Fruit fly (Drosophila melanogaster) whole organism, prepupa: ENCODE measurements around the gene CG10508.

Experiments
- Blimp-1 ChIP-seq: fragments of 200-800 bp; sonication (Bioruptor generic); optimal IDR thresholded peaks from 3 replicates; lab custom pipeline; 2017; ENCODE audit warnings: missing biosample characterization, missing genetic modification characterization, mild to moderate bottlenecking, moderate library complexity, missing genetic modification reagents
- CG10631 ChIP-seq: fragments of 200-800 bp; sonication (Bioruptor generic); optimal IDR thresholded peaks from 2 replicates; lab custom pipeline; 2016; ENCODE audit warnings: missing biosample characterization, missing genetic modification characterization
- CG10669 ChIP-seq: fragments of 200-800 bp; sonication (Bioruptor generic); optimal IDR thresholded peaks from 3 replicates; lab custom pipeline; 2018; ENCODE audit warnings: missing biosample characterization, mild to moderate bottlenecking, missing genetic modification characterization, moderate library complexity
- CG11294 ChIP-seq: fragments of 200-800 bp; sonication (Bioruptor generic); IDR thresholded peaks from 2 replicates; pipeline ENCODE4 v1.3.6; 2022; ENCODE audit warnings: missing biosample characterization, missing genetic modification characterization
- CG11762 ChIP-seq: fragments of 200-800 bp; sonication (Bioruptor generic); optimal IDR thresholded peaks from 3 replicates; lab custom pipeline; 2016; ENCODE audit warnings: missing biosample characterization, missing genetic modification characterization; ENCODE audit not compliant: insufficient read depth
- CG11902 ChIP-seq: fragments of 200-800 bp; sonication (Bioruptor generic); optimal IDR thresholded peaks from 3 replicates; lab custom pipeline; 2016; ENCODE audit warnings: missing biosample characterization, missing genetic modification characterization
- CG15336 ChIP-seq: fragments of 200-800 bp; sonication (Bioruptor generic); IDR thresholded peaks from 2 replicates; pipeline ENCODE4 v1.3.6; 2022; ENCODE audit warnings: missing biosample characterization, missing genetic modification characterization
- CG1621 ChIP-seq: fragments of 200-800 bp; sonication (Bioruptor generic); optimal IDR thresholded peaks from 3 replicates; lab custom pipeline; 2018; ENCODE audit warnings: missing biosample characterization, mild to moderate bottlenecking, missing genetic modification characterization
- CG16779 ChIP-seq: fragments of 200-800 bp; sonication (Bioruptor generic); optimal IDR thresholded peaks from 3 replicates; lab custom pipeline; 2017; ENCODE audit warnings: missing biosample characterization, mild to moderate bottlenecking, missing genetic modification characterization
- CG3032 ChIP-seq: fragments of 200-800 bp; optimal IDR thresholded peaks from 2 replicates; lab custom pipeline; 2019; ENCODE audit warnings: missing biosample characterization, mild to moderate bottlenecking, missing genetic modification characterization, moderate library complexity
- CG31627 ChIP-seq: fragments of 200-800 bp; sonication (Bioruptor generic); optimal IDR thresholded peaks from 3 replicates; lab custom pipeline; 2016; ENCODE audit warnings: missing biosample characterization, missing genetic modification characterization
- CG32006 ChIP-seq: fragments of 200-800 bp; sonication (Bioruptor generic); optimal IDR thresholded peaks from 3 replicates; lab custom pipeline; 2017; ENCODE audit warnings: missing biosample characterization, mild to moderate bottlenecking, missing genetic modification characterization
- CG34406 ChIP-seq: fragments of 200-800 bp; sonication (Bioruptor generic); optimal IDR thresholded peaks from 3 replicates; lab custom pipeline; 2016; ENCODE audit warnings: missing biosample characterization, missing genetic modification characterization
- CG3919 ChIP-seq: fragments of 200-800 bp; sonication (Bioruptor generic); optimal IDR thresholded peaks from 3 replicates; lab custom pipeline; 2016; ENCODE audit warnings: missing biosample characterization, missing genetic modification characterization
- CG6163 ChIP-seq: fragments of 200-800 bp; sonication (Bioruptor generic); IDR thresholded peaks from 3 replicates; pipeline ENCODE4 v1.3.6; 2022; ENCODE audit warnings: missing biosample characterization, missing genetic modification characterization
- CG6276 ChIP-seq: fragments of 200-800 bp; sonication (Bioruptor generic); optimal IDR thresholded peaks from 2 replicates; lab custom pipeline; 2017; ENCODE audit warnings: missing biosample characterization, mild to moderate bottlenecking, missing genetic modification characterization
- CG6808 ChIP-seq: fragments of 200-800 bp; sonication (Bioruptor generic); optimal IDR thresholded peaks from 3 replicates; lab custom pipeline; 2017; ENCODE audit warnings: missing biosample characterization, missing genetic modification characterization, mild to moderate bottlenecking, moderate library complexity, missing genetic modification reagents
- CG7368 ChIP-seq: fragments of 200-800 bp; sonication (Bioruptor generic); optimal IDR thresholded peaks from 3 replicates; lab custom pipeline; 2016; ENCODE audit warnings: missing biosample characterization, missing genetic modification characterization
- CG8119 ChIP-seq: fragments of 200-800 bp; sonication (Bioruptor generic); IDR thresholded peaks from 3 replicates; pipeline ENCODE4 v1.3.6; 2022; ENCODE audit warnings: missing biosample characterization, missing genetic modification characterization
- CG8319 ChIP-seq: fragments of 200-800 bp; sonication (Bioruptor generic); optimal IDR thresholded peaks from 3 replicates; lab custom pipeline; 2016; ENCODE audit warnings: missing biosample characterization, missing genetic modification characterization
- CG8632 ChIP-seq: fragments of 200-800 bp; sonication (Bioruptor generic); optimal IDR thresholded peaks from 3 replicates; lab custom pipeline; 2016; ENCODE audit warnings: missing biosample characterization, missing genetic modification characterization
- CG9139 ChIP-seq: fragments of 200-800 bp; sonication (Bioruptor generic); optimal IDR thresholded peaks from 3 replicates; lab custom pipeline; 2017; ENCODE audit warnings: missing biosample characterization, mild to moderate bottlenecking, missing genetic modification characterization
- Eip75B ChIP-seq: fragments of 200-800 bp; sonication (Bioruptor generic); optimal IDR thresholded peaks from 3 replicates; lab custom pipeline; 2016; ENCODE audit warnings: missing biosample characterization, missing genetic modification characterization
- Eip78C ChIP-seq: fragments of 200-800 bp; sonication (Bioruptor generic); peaks from one replicate; lab custom pipeline; 2016; ENCODE audit warnings: missing biosample characterization, missing genetic modification characterization
- Ets21C ChIP-seq: fragments of 200-800 bp; sonication (Bioruptor generic); optimal IDR thresholded peaks from 3 replicates; lab custom pipeline; 2016; ENCODE audit warnings: missing biosample characterization, missing genetic modification characterization
- Ets96B ChIP-seq: fragments of 200-800 bp; optimal IDR thresholded peaks from 2 replicates; lab custom pipeline; 2019; ENCODE audit warnings: missing biosample characterization, mild to moderate bottlenecking, missing genetic modification characterization, moderate library complexity
- Gug ChIP-seq: fragments of 200-800 bp; sonication (Bioruptor generic); IDR thresholded peaks from 2 replicates; pipeline ENCODE4 v1.3.6; 2022; ENCODE audit warnings: missing biosample characterization, missing genetic modification characterization
- Hr38 ChIP-seq: sonication (Bioruptor generic); optimal IDR thresholded peaks from 2 replicates; lab custom pipeline; 2016; ENCODE audit warnings: missing biosample characterization, missing genetic modification characterization
- Hr39 ChIP-seq: fragments of 200-800 bp; sonication (Bioruptor generic); optimal IDR thresholded peaks from 2 replicates; lab custom pipeline; 2016; ENCODE audit warnings: missing biosample characterization, missing genetic modification characterization
- Hr4 ChIP-seq: fragments of 200-800 bp; sonication (Bioruptor generic); optimal IDR thresholded peaks from 3 replicates; lab custom pipeline; 2016; ENCODE audit warnings: missing biosample characterization, missing genetic modification characterization
- Lpt ChIP-seq: fragments of 200-800 bp; sonication (Bioruptor generic); optimal IDR thresholded peaks from 3 replicates; lab custom pipeline; 2016; ENCODE audit warnings: missing biosample characterization, missing genetic modification characterization
- Met ChIP-seq: fragments of 200-800 bp; sonication (Bioruptor generic); optimal IDR thresholded peaks from 3 replicates; lab custom pipeline; 2016; ENCODE audit warnings: missing biosample characterization, missing genetic modification characterization
- Smox ChIP-seq: fragments of 200-800 bp; sonication (Bioruptor generic); optimal IDR thresholded peaks from 3 replicates; lab custom pipeline; 2016; ENCODE audit warnings: missing biosample characterization, missing genetic modification characterization
- Sox102F ChIP-seq: fragments of 200-800 bp; sonication (Bioruptor generic); optimal IDR thresholded peaks from 2 replicates; lab custom pipeline; 2016; ENCODE audit warnings: missing biosample characterization, mild to moderate bottlenecking, missing genetic modification characterization
- Sox14 ChIP-seq: fragments of 200-800 bp; sonication (Bioruptor generic); optimal IDR thresholded peaks from 3 replicates; lab custom pipeline; 2016; ENCODE audit warnings: missing biosample characterization, missing genetic modification characterization
- Sox15 ChIP-seq: fragments of 200-800 bp; sonication (Bioruptor generic); optimal IDR thresholded peaks from 3 replicates; lab custom pipeline; 2016; ENCODE audit warnings: missing biosample characterization, missing genetic modification characterization
- acj6 ChIP-seq: fragments of 200-800 bp; sonication (Bioruptor generic); optimal IDR thresholded peaks from 3 replicates; lab custom pipeline; 2016; ENCODE audit warnings: missing biosample characterization, missing genetic modification characterization
- cyc ChIP-seq: fragments of 200-800 bp; sonication (Bioruptor generic); optimal IDR thresholded peaks from 3 replicates; lab custom pipeline; 2016; ENCODE audit warnings: missing biosample characterization, missing genetic modification characterization
- dac ChIP-seq: fragments of 200-800 bp; sonication (Bioruptor generic); optimal IDR thresholded peaks from 2 replicates; lab custom pipeline; 2017; ENCODE audit warnings: missing biosample characterization, mild to moderate bottlenecking, missing genetic modification characterization
- dsx ChIP-seq: fragments of 200-800 bp; optimal IDR thresholded peaks from 3 replicates; lab custom pipeline; 2019; ENCODE audit warnings: missing biosample characterization, mild to moderate bottlenecking, missing genetic modification characterization, moderate library complexity; ENCODE audit not compliant: poor library complexity, severe bottlenecking
- eg ChIP-seq: fragments of 200-800 bp; sonication (Bioruptor generic); IDR thresholded peaks from 3 replicates; pipeline ENCODE4 v1.3.6; 2022; ENCODE audit warnings: missing biosample characterization, missing genetic modification characterization
- esn ChIP-seq: fragments of 200-800 bp; sonication (Bioruptor generic); optimal IDR thresholded peaks from 2 replicates; lab custom pipeline; 2016; ENCODE audit warnings: missing biosample characterization, mild to moderate bottlenecking, missing genetic modification characterization, moderate library complexity
- fd59A ChIP-seq: fragments of 200-800 bp; sonication (Bioruptor generic); optimal IDR thresholded peaks from 2 replicates; lab custom pipeline; 2017; ENCODE audit warnings: missing biosample characterization, mild to moderate bottlenecking, missing genetic modification characterization, missing genetic modification reagents
- fd85E ChIP-seq: fragments of 200-800 bp; sonication (Bioruptor generic); optimal IDR thresholded peaks from 3 replicates; lab custom pipeline; 2016; ENCODE audit warnings: missing biosample characterization, missing genetic modification characterization
- fkh ChIP-seq: fragments of 200-800 bp; sonication (Bioruptor generic); optimal IDR thresholded peaks from 3 replicates; lab custom pipeline; 2017; ENCODE audit warnings: missing biosample characterization, mild to moderate bottlenecking, missing genetic modification characterization, moderate library complexity
- lz ChIP-seq: fragments of 200-800 bp; sonication (Bioruptor generic); optimal IDR thresholded peaks from 3 replicates; lab custom pipeline; 2016; ENCODE audit warnings: missing biosample characterization, missing genetic modification characterization
- net ChIP-seq: fragments of 200-800 bp; sonication (Bioruptor generic); optimal IDR thresholded peaks from 3 replicates; lab custom pipeline; 2016; ENCODE audit warnings: missing biosample characterization, missing genetic modification characterization
- salr ChIP-seq, 2 experiments: fragments of 200-800 bp; sonication (Bioruptor generic); optimal IDR thresholded peaks; 3 replicates each; lab custom pipeline; 2016 to 2018; ENCODE audit warnings: missing biosample characterization in 2 of 2, missing genetic modification characterization in 2 of 2, mild to moderate bottlenecking in 1 of 2
- spab ChIP-seq: fragments of 200-800 bp; sonication (Bioruptor generic); optimal IDR thresholded peaks from 2 replicates; lab custom pipeline; 2017; ENCODE audit warnings: missing biosample characterization, mild to moderate bottlenecking, missing genetic modification characterization, missing genetic modification reagents
- svp ChIP-seq: fragments of 200-800 bp; sonication (Bioruptor generic); peaks from one replicate; lab custom pipeline; 2016; ENCODE audit warnings: missing biosample characterization, missing genetic modification characterization
- topi ChIP-seq: fragments of 200-800 bp; sonication (Bioruptor generic); optimal IDR thresholded peaks from 3 replicates; lab custom pipeline; 2016; ENCODE audit warnings: missing biosample characterization, missing genetic modification characterization
- vri ChIP-seq: fragments of 200-800 bp; sonication (Bioruptor generic); optimal IDR thresholded peaks from 3 replicates; lab custom pipeline; 2016; ENCODE audit warnings: missing biosample characterization, mild to moderate bottlenecking, missing genetic modification characterization

Gene CG10508

DNA sequence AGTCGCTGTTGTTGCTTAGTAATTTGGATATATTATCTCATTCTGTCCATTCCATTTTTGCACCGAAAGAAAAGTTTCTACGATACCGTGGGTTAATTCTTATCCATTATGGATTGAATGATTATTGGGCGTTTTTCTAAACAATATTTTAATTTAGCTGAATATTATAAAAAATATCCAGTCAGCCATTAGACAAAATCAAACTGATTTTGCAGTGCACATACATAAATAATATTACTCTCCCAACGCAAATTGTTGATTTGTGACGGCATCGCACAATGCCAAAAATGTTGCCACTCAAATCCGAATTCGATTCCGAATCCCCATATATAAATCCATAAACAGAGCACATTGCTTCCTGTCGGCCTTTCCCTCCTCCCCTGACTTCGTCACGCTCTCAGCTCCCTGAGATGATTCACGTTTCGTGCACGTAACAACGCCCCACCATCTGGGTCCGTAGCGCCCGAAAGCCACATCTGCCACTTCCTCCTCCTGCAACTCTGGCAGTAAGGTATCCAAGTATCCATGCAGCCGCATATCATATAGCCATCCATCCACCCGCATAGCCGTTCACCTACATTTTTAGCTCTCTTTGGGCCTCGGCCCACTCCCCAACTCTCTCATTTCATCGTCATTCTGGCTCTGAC is 33.0 kb upstream of the CG10508 start:
- TF ChIP-seq eg (GFP tag; lab: Robert Waterston, UW) (peak; percentile 85), Sox14 (GFP tag; lab: Kevin White, UChicago) (peak; percentile 51), CG16779 (no peak), Eip78C (GFP tag; lab: Kevin White, UChicago) (peak; percentile 86), CG10631 (GFP tag; lab: Kevin White, UChicago) (peak; percentile 48), Sox102F (GFP tag; lab: Kevin White, UChicago) (peak; percentile 61), Hr4 (GFP tag; lab: Kevin White, UChicago) (peak; percentile 75), Ets21C (GFP tag; lab: Kevin White, UChicago) (no peak), net (GFP tag; lab: Kevin White, UChicago) (peak; percentile 69), CG11294 (peak; percentile 52; the same call in 1 of the 2 replicates), CG8119 (GFP tag; lab: Robert Waterston, UW) (peak; percentile 63), CG8632 (peak; percentile 47), Met (GFP tag; lab: Kevin White, UChicago) (peak; percentile 70), Smox (GFP tag; lab: Kevin White, UChicago) (peak; percentile 63), CG8319 (GFP tag; lab: Kevin White, UChicago) (no peak), CG6276 (GFP tag; lab: Kevin White, UChicago) (no peak), Gug (GFP tag; lab: Robert Waterston, UW) (peak; percentile 47), fd59A (GFP tag; lab: Kevin White, UChicago) (no peak), acj6 (GFP tag; lab: Kevin White, UChicago) (peak; percentile 71), CG3919 (GFP tag; lab: Kevin White, UChicago) (peak; percentile 64), topi (GFP tag; lab: Kevin White, UChicago) (peak; percentile 57), Lpt (GFP tag; lab: Kevin White, UChicago) (peak; percentile 12), esn (GFP tag; lab: Kevin White, UChicago) (peak; percentile 69), Sox15 (GFP tag; lab: Kevin White, UChicago) (no peak), CG31627 (GFP tag; lab: Kevin White, UChicago) (peak; percentile 60), svp (GFP tag; lab: Kevin White, UChicago) (peak; percentile 79), CG6808 (peak; percentile 14), CG9139 (GFP tag; lab: Kevin White, UChicago) (no peak), CG32006 (peak; percentile 76), CG3032 (tag; lab: Kevin White, UChicago) (peak; percentile 15), dsx (no peak), CG11762 (GFP tag; lab: Kevin White, UChicago) (no peak), lz (GFP tag; lab: Kevin White, UChicago) (peak; percentile 49), Blimp-1 (GFP tag; lab: Kevin White, UChicago) (no peak), dac (GFP tag; lab: Kevin White, UChicago) (no peak), Ets96B (tag; lab: Kevin White, UChicago) (peak; percentile 29), cyc (GFP tag; lab: Kevin White, UChicago) (peak; percentile 49), fd85E (GFP tag; lab: Kevin White, UChicago) (no peak), CG6163 (GFP tag; lab: Robert Waterston, UW) (peak; percentile 65), CG10669 (no peak), CG34406 (GFP tag; lab: Kevin White, UChicago) (peak; percentile 24), salr (GFP tag; optimal IDR thresholded peaks at IDR 0.05; lab: Kevin White, UChicago) (peak in 1 of 2 experiments; percentile 70), spab (GFP tag; lab: Kevin White, UChicago) (peak; percentile 16), Eip75B (peak; percentile 34), fkh (no peak), Hr39 (peak; percentile 64), Hr38 (GFP tag; lab: Kevin White, UChicago) (no peak), CG15336 (peak; percentile 76), CG7368 (no peak), vri (GFP tag; lab: Kevin White, UChicago) (peak; percentile 69), CG1621 (tag; lab: Kevin White, UChicago) (no peak), CG11902 (GFP tag; lab: Kevin White, UChicago) (no peak)
